Worm (Caenorhabditis elegans) whole organism, dauer: ENCODE results near the gene F28B12.6.

Experiments
- unc-62 ChIP-seq: sonication (generic microtip); optimal IDR thresholded peaks from 2 replicates; lab custom pipeline; 2017; ENCODE audit warnings: missing biosample characterization, missing genetic modification reagents, missing genetic modification characterization

The F28B12.6 gene

DNA sequence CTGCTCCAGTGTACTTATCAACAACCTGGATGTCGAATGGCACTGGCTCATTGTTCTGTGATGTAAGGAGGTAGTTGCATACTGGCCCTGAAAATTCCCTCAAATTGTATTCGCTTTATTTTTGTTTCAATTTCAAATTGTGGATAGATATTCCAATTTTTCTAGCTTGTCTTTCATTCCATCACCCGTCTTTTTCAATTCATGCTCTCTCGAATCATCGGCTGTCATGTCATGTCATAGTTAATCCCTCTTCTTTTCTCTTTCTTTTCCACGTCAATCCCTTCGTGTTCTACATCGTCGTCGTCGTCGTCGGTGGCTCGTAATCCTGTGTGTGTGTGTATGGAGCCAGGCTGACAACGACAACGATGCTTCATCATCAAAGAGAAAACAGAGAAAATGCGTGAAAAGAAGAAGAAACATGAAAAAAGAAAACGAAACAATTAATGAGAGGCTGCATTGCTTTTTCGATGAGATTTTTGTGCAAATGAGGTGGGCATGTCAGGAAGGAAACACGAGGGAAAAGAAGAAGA is 15.0 kb downstream of the F28B12.6 start:
- TF ChIP-seq unc-62 (GFP tag; lab: Kevin White, UChicago), result no peak

DNA sequence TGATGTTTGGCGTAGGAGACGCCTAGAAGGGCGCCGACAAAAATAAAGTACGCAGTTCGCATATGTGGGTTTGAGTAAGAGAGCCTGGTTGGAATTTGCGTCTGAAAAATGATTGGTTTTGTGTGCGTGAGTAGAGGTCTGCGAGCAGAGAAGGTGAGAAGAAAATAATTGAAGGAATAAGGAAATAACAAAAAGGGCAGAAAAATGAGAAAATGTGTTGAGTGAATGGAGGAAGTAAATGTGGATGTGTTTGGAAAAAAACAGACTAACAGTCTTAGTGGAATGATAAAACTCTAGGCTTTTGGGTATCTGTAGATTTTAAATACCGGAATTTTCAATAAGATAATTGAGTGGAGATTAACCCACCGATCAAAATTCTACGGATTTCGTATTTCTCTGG is 15.9 kb downstream of the F28B12.6 start, which contains the start of gene casy-1:
Gene casy-1 (minus strand): TSS at position 101 of the 400 bp plus-strand sequence.
- TF ChIP-seq unc-62 (GFP tag; lab: Kevin White, UChicago), result no peak

- no peak for TF ChIP-seq unc-62 (GFP tag; lab: Kevin White, UChicago)
Measured at ce11 chrII:5957803-5958367, 17.2 kb downstream of the F28B12.6 start.

- TF ChIP-seq unc-62 (GFP tag; lab: Kevin White, UChicago), result no peak
Measured at ce11 chrII:5959575-5960119, 19.0 kb downstream of the F28B12.6 start.

DNA sequence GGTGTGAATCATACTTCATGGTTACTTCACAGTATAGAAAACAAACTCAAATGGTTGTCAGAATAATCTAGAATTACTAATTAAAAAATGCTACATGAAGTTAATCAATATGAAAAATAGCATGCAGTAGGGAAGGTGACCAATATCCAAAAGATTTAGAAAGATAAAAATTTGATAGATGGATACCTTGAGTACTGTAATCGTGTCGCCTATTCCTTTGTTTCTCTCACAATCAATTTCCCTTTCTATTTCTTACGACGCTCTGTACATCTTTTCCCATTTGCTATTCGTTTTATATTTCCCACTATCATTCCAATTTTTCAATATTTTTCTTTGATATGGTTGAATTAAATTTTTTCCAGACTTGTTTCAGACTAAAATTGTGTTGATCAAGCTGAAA is 20.7 kb downstream of the F28B12.6 start, which contains the start of gene B0034.7:
Gene B0034.7 (plus strand): TSS at position 301 of the 400 bp plus-strand sequence.
- no peak for TF ChIP-seq unc-62 (GFP tag; lab: Kevin White, UChicago)

- TF ChIP-seq unc-62 (GFP tag; lab: Kevin White, UChicago), result no peak
Measured at ce11 chrII:5962343-5962742, 21.7 kb downstream of the F28B12.6 start.

DNA sequence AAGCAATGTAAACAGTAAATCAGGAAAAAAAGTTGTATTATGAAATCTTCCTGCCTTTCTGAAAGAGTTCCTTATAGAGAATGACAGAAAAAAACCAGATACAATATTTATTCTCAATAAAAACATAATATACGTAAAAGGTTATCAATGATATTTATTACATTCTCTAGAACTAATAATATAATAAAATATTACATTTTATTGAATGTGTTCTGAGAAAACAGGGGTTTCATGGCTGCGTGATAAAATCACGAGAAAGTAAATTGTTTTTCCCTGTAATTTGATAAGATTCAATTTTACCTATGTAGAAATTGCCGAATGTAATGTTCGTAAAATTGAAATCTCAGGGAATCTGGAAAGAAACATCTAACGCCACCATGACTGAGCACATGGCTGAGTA is 24.3 kb downstream of the F28B12.6 start:
- no peak for TF ChIP-seq unc-62 (GFP tag; lab: Kevin White, UChicago)

DNA sequence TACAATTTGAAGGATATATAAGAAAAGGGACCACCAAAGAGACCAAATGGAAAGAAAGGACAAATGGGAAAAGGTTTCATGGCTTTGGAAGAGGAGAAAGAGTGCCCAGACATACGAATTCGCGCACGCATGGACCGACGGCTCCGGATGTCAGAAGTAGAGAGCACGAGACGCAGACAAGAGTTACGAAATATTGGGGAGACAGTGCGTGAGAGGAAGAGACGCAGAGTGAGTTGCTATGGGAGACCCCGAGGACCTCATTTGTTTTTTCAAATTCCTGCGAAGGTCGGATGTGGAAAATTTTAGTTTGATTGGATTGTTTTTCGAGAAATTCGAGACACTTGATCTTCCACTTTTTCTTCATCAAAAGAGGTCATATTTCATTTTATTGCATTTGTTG is 26.0 kb downstream of the F28B12.6 start:
- no peak for TF ChIP-seq unc-62 (GFP tag; lab: Kevin White, UChicago)

DNA sequence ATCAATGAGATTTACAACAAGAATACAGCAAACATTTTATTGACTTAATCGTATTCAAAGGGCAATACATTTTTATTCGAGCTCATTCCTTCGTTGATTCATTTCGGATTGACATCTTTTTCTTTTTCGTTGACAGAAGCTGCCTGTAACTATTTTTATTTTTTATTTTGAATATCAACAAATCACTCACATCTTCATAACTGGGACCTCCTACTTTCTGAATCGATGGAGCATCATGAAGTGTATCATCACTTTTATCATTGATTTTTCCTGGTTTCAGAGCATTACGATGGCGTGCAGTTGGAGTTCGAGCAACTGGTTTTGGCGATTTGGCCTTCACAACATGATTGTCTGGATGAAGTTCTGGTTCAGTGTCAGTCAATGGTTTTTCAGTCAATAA is 27.4 kb downstream of the F28B12.6 start, which contains the start of gene B0034.1:
Gene B0034.1 (plus strand): TSS at position 301 of the 400 bp plus-strand sequence.
- no peak for TF ChIP-seq unc-62 (GFP tag; lab: Kevin White, UChicago)

DNA sequence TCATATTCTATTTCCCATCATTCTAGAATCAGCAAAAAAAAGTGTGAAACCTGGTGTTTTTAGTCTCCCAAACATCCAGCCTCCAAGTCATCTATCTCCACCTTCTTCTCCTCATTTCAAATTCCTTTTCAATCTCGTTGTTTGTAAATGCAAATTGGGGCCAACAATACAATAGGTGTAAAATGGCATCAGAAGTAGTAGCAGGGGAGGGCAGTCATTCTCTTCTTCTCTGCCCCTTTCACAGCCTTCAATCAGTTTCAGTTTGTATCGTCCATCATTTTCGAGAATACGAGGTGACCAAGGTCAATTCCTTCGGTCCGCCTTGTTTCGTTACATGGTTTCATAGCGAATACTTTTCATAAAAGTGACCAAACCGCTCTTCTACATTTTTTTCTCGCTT is 28.6 kb downstream of the F28B12.6 start, which contains the start of gene B0034.4:
Gene B0034.4 (minus strand): TSS at position 229 of the 400 bp plus-strand sequence.
- no peak for TF ChIP-seq unc-62 (GFP tag; lab: Kevin White, UChicago)

DNA sequence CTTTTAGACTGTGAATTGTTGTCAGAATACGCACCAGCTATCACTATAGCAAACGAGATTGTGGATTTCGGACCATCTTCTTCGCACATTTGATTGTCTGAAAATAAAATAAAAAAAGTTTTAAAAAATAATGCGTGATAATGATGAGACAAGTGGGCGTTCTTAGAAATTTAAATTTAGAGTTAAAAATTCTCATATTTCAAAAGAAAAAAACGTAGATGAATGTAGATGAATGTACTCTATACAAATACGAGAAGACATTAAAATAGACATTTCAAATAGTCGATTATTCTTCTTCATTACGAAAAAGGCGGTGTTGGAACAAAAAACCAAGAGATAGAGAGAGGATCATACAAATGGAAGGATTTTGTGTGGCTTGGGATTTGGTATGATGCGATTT is 34.2 kb downstream of the F28B12.6 start, which contains the start of gene B0034.5:
Gene B0034.5 (minus strand): TSS at position 101 of the 400 bp plus-strand sequence.
- TF ChIP-seq unc-62 (GFP tag; lab: Kevin White, UChicago), result no peak

DNA sequence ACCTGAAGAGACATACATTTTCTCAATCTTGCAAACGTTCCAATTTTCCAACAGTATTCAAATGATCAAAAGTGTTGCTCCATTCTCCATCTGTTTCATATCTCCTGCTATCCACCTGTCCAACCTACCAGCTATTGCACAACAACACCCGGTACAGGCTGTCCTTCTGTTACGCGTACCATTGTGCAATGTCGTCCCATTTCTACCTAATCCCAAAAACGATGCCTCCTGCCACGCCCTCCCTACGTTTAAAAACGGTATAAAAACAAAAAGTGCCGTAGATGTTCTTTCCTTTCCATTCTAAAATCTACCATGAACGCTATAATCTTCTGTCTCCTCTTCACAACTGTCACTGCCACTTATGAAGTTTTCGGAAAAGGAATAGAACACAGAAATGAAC is 47.6 kb downstream of the F28B12.6 start, which contains the start of gene ins-2:
Gene ins-2 (plus strand): TSS at position 301 of the 400 bp plus-strand sequence.
- TF ChIP-seq unc-62 (GFP tag; lab: Kevin White, UChicago), result no peak

DNA sequence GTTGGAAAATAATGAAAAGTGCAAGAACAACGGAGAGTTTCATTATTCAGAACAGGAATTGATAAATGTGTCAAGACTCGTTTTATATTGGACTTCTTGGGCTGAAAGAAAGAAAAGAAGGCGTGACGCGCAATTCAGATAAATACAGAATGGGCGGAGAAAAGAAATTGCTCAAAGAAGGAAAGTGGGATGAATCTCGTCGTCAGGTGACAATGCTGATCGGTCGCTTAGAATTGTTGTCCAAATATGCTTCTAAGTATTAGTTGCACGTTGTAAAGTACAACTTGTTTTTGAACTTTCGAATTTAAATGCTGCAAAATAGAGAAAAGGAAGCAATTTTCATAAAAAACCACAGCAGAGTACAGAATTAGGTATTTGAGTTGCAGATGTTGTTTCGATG is 50.0 kb downstream of the F28B12.6 start, which contains the start of gene ins-3:
Gene ins-3 (minus strand): TSS at position 101 of the 400 bp plus-strand sequence.
- TF ChIP-seq unc-62 (GFP tag; lab: Kevin White, UChicago), result no peak
